Worm (Caenorhabditis elegans) whole organism, L4 larva: Measurements from ENCODE around the gene C49C3.6.

Source experiments
- ZK546.5 ChIP-seq, 2 experiments: sonication (generic microtip); optimal IDR thresholded peaks; 2 replicates each; lab custom pipeline; 2017; ENCODE audit warnings: missing biosample characterization in 2 of 2, missing genetic modification characterization in 2 of 2
- fos-1 ChIP-seq: fragments of 150-350 bp; optimal IDR thresholded peaks from 2 replicates; lab custom pipeline; 2014; ENCODE audit warnings: missing biosample characterization, missing genetic modification characterization
- gei-8 ChIP-seq: fragments of 200-800 bp; sonication (Bioruptor generic); optimal IDR thresholded peaks from 2 replicates; lab custom pipeline; 2018; ENCODE audit warnings: mild to moderate bottlenecking, missing genetic modification characterization, missing compliant biosample characterization
- lin-29 ChIP-seq: fragments of 200-800 bp; sonication (Bioruptor generic); IDR thresholded peaks from 2 replicates; pipeline ENCODE4 v1.3.6; 2022; ENCODE audit warnings: missing genetic modification reagents, missing genetic modification characterization, missing compliant biosample characterization

ce11 chrIV:17285263-17285662 lies 46.1 kb upstream of the C49C3.6 start:
- TF ChIP-seq ZK546.5 (tag; optimal IDR thresholded peaks at IDR 0.05; lab: Kevin White, UChicago) (no peak), lin-29 (GFP tag; lab: Robert Waterston, UW) (no peak), gei-8 (GFP tag; lab: Kevin White, UChicago) (no peak), fos-1 (no peak)
